Fruit fly (Drosophila melanogaster) whole organism, embryonic: ENCODE results near the gene CG16719.
A peak's percentile ranks its signal among the peaks of the same experiment; 100 is the strongest.

Experiments used
- Abd-B ChIP-seq: fragments of 200-800 bp; sonication (Bioruptor generic); optimal IDR thresholded peaks from 2 replicates; lab custom pipeline; 2018; ENCODE audit warnings: missing biosample characterization, mild to moderate bottlenecking, missing genetic modification characterization, moderate library complexity
- Atf-2 ChIP-seq: fragments of 200-800 bp; sonication (Bioruptor generic); optimal IDR thresholded peaks from 2 replicates; lab custom pipeline; 2016; ENCODE audit warnings: missing biosample characterization, missing genetic modification characterization
- Awh ChIP-seq: fragments of 200-800 bp; sonication (Bioruptor generic); IDR thresholded peaks from 2 replicates; pipeline ENCODE4, ENCODE4 v1.3.6; 2022; ENCODE audit warnings: missing biosample characterization, missing genetic modification characterization
- CG11695 ChIP-seq: fragments of 200-800 bp; sonication (Bioruptor generic); IDR thresholded peaks from 3 replicates; pipeline ENCODE4 v1.3.6; 2022; ENCODE audit warnings: missing biosample characterization, missing genetic modification characterization
- CG12104 ChIP-seq: fragments of 200-800 bp; sonication (Bioruptor generic); optimal IDR thresholded peaks from 3 replicates; lab custom pipeline; 2016; ENCODE audit warnings: missing biosample characterization, missing genetic modification characterization
- CG13287 ChIP-seq: fragments of 200-800 bp; sonication (Bioruptor generic); IDR thresholded peaks from 2 replicates; pipeline ENCODE4 v1.3.6; 2022; ENCODE audit warnings: missing biosample characterization, missing genetic modification characterization; ENCODE audit not compliant: partially characterized antibody
- CG15601 ChIP-seq: fragments of 200-800 bp; sonication (Bioruptor generic); optimal IDR thresholded peaks from 3 replicates; lab custom pipeline; 2019; ENCODE audit warnings: missing biosample characterization, mild to moderate bottlenecking, missing genetic modification characterization, moderate library complexity
- CG15696 ChIP-seq: fragments of 200-800 bp; sonication (Bioruptor generic); optimal IDR thresholded peaks from 2 replicates; lab custom pipeline; 2019; ENCODE audit warnings: missing biosample characterization, mild to moderate bottlenecking, missing genetic modification characterization, moderate library complexity
- CG16815 ChIP-seq: fragments of 200-800 bp; sonication (Bioruptor generic); optimal IDR thresholded peaks from 3 replicates; lab custom pipeline; 2017; ENCODE audit warnings: missing biosample characterization, mild to moderate bottlenecking, missing genetic modification characterization
- CG2199 ChIP-seq: fragments of 200-800 bp; sonication (Bioruptor generic); IDR thresholded peaks from 3 replicates; pipeline ENCODE4 v1.3.6; 2022; ENCODE audit warnings: missing biosample characterization, missing genetic modification characterization
- CG2712 ChIP-seq: fragments of 200-800 bp; optimal IDR thresholded peaks from 3 replicates; lab custom pipeline; 2019; ENCODE audit warnings: missing biosample characterization, mild to moderate bottlenecking, missing genetic modification characterization, moderate library complexity
- CG30020 ChIP-seq: fragments of 200-800 bp; optimal IDR thresholded peaks from 2 replicates; lab custom pipeline; 2019; ENCODE audit warnings: missing biosample characterization, mild to moderate bottlenecking, missing genetic modification characterization, moderate library complexity
- CG32772 ChIP-seq: fragments of 200-800 bp; sonication (Bioruptor generic); IDR thresholded peaks from 2 replicates; pipeline ENCODE4 v1.3.6; 2022; ENCODE audit warnings: missing biosample characterization, missing genetic modification characterization
- CG33213 ChIP-seq: fragments of 200-800 bp; sonication (Bioruptor generic); optimal IDR thresholded peaks from 3 replicates; lab custom pipeline; 2016; ENCODE audit warnings: missing biosample characterization, missing genetic modification characterization
- CG34224 ChIP-seq: fragments of 200-800 bp; sonication (Bioruptor generic); IDR thresholded peaks from 3 replicates; pipeline ENCODE4 v1.3.6; 2022; ENCODE audit warnings: missing biosample characterization, missing genetic modification characterization; ENCODE audit not compliant: partially characterized antibody
- CG4360 ChIP-seq: fragments of 200-800 bp; sonication (Bioruptor generic); IDR thresholded peaks from 2 replicates; pipeline ENCODE4 v1.3.6; 2022; ENCODE audit warnings: missing biosample characterization, missing genetic modification characterization
- CG4404 ChIP-seq: fragments of 200-800 bp; sonication (Bioruptor generic); IDR thresholded peaks from 2 replicates; pipeline ENCODE4 v1.3.6; 2022; ENCODE audit warnings: missing biosample characterization, missing genetic modification characterization
- CG4617 ChIP-seq: fragments of 200-800 bp; sonication (Bioruptor generic); optimal IDR thresholded peaks from 3 replicates; lab custom pipeline; 2016; ENCODE audit warnings: missing biosample characterization, missing genetic modification characterization, borderline replicate concordance
- CG6791 ChIP-seq: fragments of 200-800 bp; sonication (Bioruptor generic); IDR thresholded peaks from 3 replicates; pipeline ENCODE4 v1.3.6; 2022; ENCODE audit warnings: missing biosample characterization, missing genetic modification characterization; ENCODE audit not compliant: partially characterized antibody
- CG7745 ChIP-seq: fragments of 200-800 bp; sonication (Bioruptor generic); optimal IDR thresholded peaks from 2 replicates; lab custom pipeline; 2018; ENCODE audit warnings: missing biosample characterization, mild to moderate bottlenecking, missing genetic modification characterization, moderate library complexity
- CG9932 ChIP-seq: fragments of 200-800 bp; sonication (Bioruptor generic); IDR thresholded peaks from 2 replicates; pipeline ENCODE4 v1.3.6; 2022; ENCODE audit warnings: missing biosample characterization, missing genetic modification characterization
- Chrac-16 ChIP-seq: fragments of 200-800 bp; sonication (Bioruptor generic); optimal IDR thresholded peaks from 3 replicates; lab custom pipeline; 2016; ENCODE audit warnings: missing biosample characterization, missing genetic modification characterization
- CkIIα-i1 ChIP-seq: fragments of 200-800 bp; sonication (Bioruptor generic); IDR thresholded peaks from 2 replicates; pipeline ENCODE4 v1.3.6; 2022; ENCODE audit warnings: missing biosample characterization, missing genetic modification characterization
- MBD-R2 ChIP-seq: fragments of 200-800 bp; sonication (Bioruptor generic); IDR thresholded peaks from 2 replicates; pipeline ENCODE4 v1.3.6; 2022; ENCODE audit warnings: missing biosample characterization, missing genetic modification characterization
- MESR4 ChIP-seq: fragments of 200-800 bp; sonication (Bioruptor generic); optimal IDR thresholded peaks from 2 replicates; lab custom pipeline; 2018; ENCODE audit warnings: missing biosample characterization, mild to moderate bottlenecking, missing genetic modification characterization, moderate library complexity
- NFAT ChIP-seq: fragments of 200-800 bp; sonication (Bioruptor generic); IDR thresholded peaks from 2 replicates; pipeline ENCODE4 v1.3.6; 2022; ENCODE audit warnings: missing biosample characterization, missing genetic modification characterization
- Opbp ChIP-seq: fragments of 200-800 bp; sonication (Bioruptor generic); IDR thresholded peaks from 3 replicates; pipeline ENCODE4 v1.3.6; 2022; ENCODE audit warnings: missing biosample characterization, missing genetic modification characterization; ENCODE audit not compliant: partially characterized antibody
- Six4 ChIP-seq: fragments of 200-800 bp; sonication (Bioruptor generic); optimal IDR thresholded peaks from 2 replicates; lab custom pipeline; 2016; ENCODE audit warnings: missing biosample characterization, missing genetic modification characterization
- Xbp1 ChIP-seq: fragments of 200-800 bp; sonication (Bioruptor generic); optimal IDR thresholded peaks from 3 replicates; lab custom pipeline; 2016; ENCODE audit warnings: missing biosample characterization, mild to moderate bottlenecking, missing genetic modification characterization
- al ChIP-seq: fragments of 200-800 bp; sonication (Bioruptor generic); IDR thresholded peaks from 2 replicates; pipeline ENCODE4 v1.3.6; 2022; ENCODE audit warnings: missing biosample characterization, missing genetic modification characterization
- aop ChIP-seq: fragments of 200-800 bp; sonication (Bioruptor generic); IDR thresholded peaks from 2 replicates; pipeline ENCODE4 v1.3.6; 2022; ENCODE audit warnings: missing biosample characterization, missing genetic modification characterization
- caup ChIP-seq: fragments of 200-800 bp; sonication (Bioruptor generic); optimal IDR thresholded peaks from 3 replicates; lab custom pipeline; 2017; ENCODE audit warnings: missing biosample characterization, mild to moderate bottlenecking, missing genetic modification characterization, moderate library complexity; ENCODE audit not compliant: severe bottlenecking
- ci ChIP-seq: fragments of 200-800 bp; sonication (Bioruptor generic); IDR thresholded peaks from 3 replicates; pipeline ENCODE4 v1.3.6; 2022; ENCODE audit warnings: missing biosample characterization, missing genetic modification characterization
- dati ChIP-seq: fragments of 200-800 bp; sonication (Bioruptor generic); IDR thresholded peaks from 2 replicates; pipeline ENCODE4 v1.3.6; 2022; ENCODE audit warnings: missing biosample characterization, missing genetic modification characterization
- dysf ChIP-seq: fragments of 200-800 bp; sonication (Bioruptor generic); IDR thresholded peaks from 3 replicates; pipeline ENCODE4 v1.3.6; 2022; ENCODE audit warnings: missing biosample characterization, missing genetic modification characterization
- fd3F ChIP-seq: fragments of 200-800 bp; sonication (Bioruptor generic); optimal IDR thresholded peaks from 2 replicates; lab custom pipeline; 2018; ENCODE audit warnings: missing biosample characterization, mild to moderate bottlenecking, missing genetic modification characterization, moderate library complexity
- gcm ChIP-seq: fragments of 200-800 bp; sonication (Bioruptor generic); optimal IDR thresholded peaks from 2 replicates; lab custom pipeline; 2019; ENCODE audit warnings: missing biosample characterization, mild to moderate bottlenecking, missing genetic modification characterization, moderate library complexity
- jumu ChIP-seq: fragments of 200-800 bp; sonication (Bioruptor generic); optimal IDR thresholded peaks from 3 replicates; lab custom pipeline; 2016; ENCODE audit warnings: missing biosample characterization, missing genetic modification characterization
- lilli ChIP-seq: fragments of 200-800 bp; sonication (Bioruptor generic); optimal IDR thresholded peaks from 3 replicates; lab custom pipeline; 2016; ENCODE audit warnings: missing biosample characterization, missing genetic modification characterization
- luna ChIP-seq: fragments of 200-800 bp; sonication (Bioruptor generic); optimal IDR thresholded peaks from 2 replicates; lab custom pipeline; 2016; ENCODE audit warnings: missing biosample characterization, missing genetic modification characterization
- mam ChIP-seq: fragments of 200-800 bp; sonication (Bioruptor generic); optimal IDR thresholded peaks from 3 replicates; lab custom pipeline; 2016; ENCODE audit warnings: missing biosample characterization, missing genetic modification characterization
- nerfin-2 ChIP-seq: fragments of 200-800 bp; sonication (Bioruptor generic); IDR thresholded peaks from 2 replicates; pipeline ENCODE4 v1.3.6; 2022; ENCODE audit warnings: missing biosample characterization, missing genetic modification characterization; ENCODE audit not compliant: partially characterized antibody
- nmo ChIP-seq: fragments of 200-800 bp; sonication (Bioruptor generic); optimal IDR thresholded peaks from 2 replicates; lab custom pipeline; 2018; ENCODE audit warnings: missing biosample characterization, mild to moderate bottlenecking, missing genetic modification characterization, moderate library complexity
- otp ChIP-seq: fragments of 200-800 bp; sonication (Bioruptor generic); IDR thresholded peaks from 3 replicates; pipeline ENCODE4, ENCODE4 v1.3.6; 2022; ENCODE audit warnings: missing biosample characterization, missing genetic modification characterization
- p53 ChIP-seq: fragments of 200-800 bp; sonication (Bioruptor generic); optimal IDR thresholded peaks from 2 replicates; lab custom pipeline; 2016; ENCODE audit warnings: missing biosample characterization, missing genetic modification characterization
- sens-2 ChIP-seq: fragments of 200-800 bp; sonication (Bioruptor generic); IDR thresholded peaks from 2 replicates; pipeline ENCODE4 v1.3.6; 2022; ENCODE audit warnings: missing biosample characterization, missing genetic modification characterization
- sisA ChIP-seq: fragments of 200-800 bp; sonication (Bioruptor generic); IDR thresholded peaks from 2 replicates; pipeline ENCODE4 v1.3.6; 2022; ENCODE audit warnings: missing biosample characterization, missing genetic modification characterization
- tup ChIP-seq: fragments of 200-800 bp; sonication (Bioruptor generic); optimal IDR thresholded peaks from 2 replicates; lab custom pipeline; 2016; ENCODE audit warnings: missing biosample characterization, mild to moderate bottlenecking, missing genetic modification characterization, moderate library complexity
- zen2 ChIP-seq: fragments of 200-800 bp; sonication (Bioruptor generic); IDR thresholded peaks from 3 replicates; pipeline ENCODE4 v1.3.6; 2022; ENCODE audit warnings: missing biosample characterization, missing genetic modification characterization; ENCODE audit not compliant: partially characterized antibody

Gene CG16719

dm6 chr3L:9713828-9714536 lies 29.0 kb downstream of the CG16719 start, which contains the start of gene vsg (continued):
- TF ChIP-seq CG11695 (GFP tag; lab: Robert Waterston, UW) (peak; percentile 67; the same call in 1 of the 3 replicates), CG32772 (GFP tag; lab: Robert Waterston, UW) (peak; percentile 59; the same call in 1 of the 2 replicates), CG4360 (GFP tag; lab: Robert Waterston, UW) (0 out of 2 replicates have a peak, but pooled peaks have one; percentile 3), mam (GFP tag; lab: Kevin White, UChicago) (peak; percentile 68), CG34224 (GFP tag; lab: Robert Waterston, UW) (peak; percentile 83), MBD-R2 (GFP tag; lab: Robert Waterston, UW) (no peak; the same call in 1 of the 2 replicates), Chrac-16 (GFP tag; lab: Kevin White, UChicago) (peak; percentile 74), tup (no peak), CG16815 (GFP tag; lab: Kevin White, UChicago) (peak; percentile 82), MESR4 (GFP tag; lab: Kevin White, UChicago) (peak; percentile 93), CG15696 (tag; lab: Kevin White, UChicago) (peak; percentile 83), luna (GFP tag; lab: Kevin White, UChicago) (no peak), nerfin-2 (peak; percentile 78), dati (GFP tag; lab: Robert Waterston, UW) (no peak), lilli (peak; percentile 73), Xbp1 (GFP tag; lab: Kevin White, UChicago) (peak; percentile 78), p53 (GFP tag; lab: Kevin White, UChicago) (peak; percentile 14), zen2 (GFP tag; lab: Robert Waterston, UW) (peak; percentile 81), CG9932 (GFP tag; lab: Robert Waterston, UW) (peak; percentile 84), CG4404 (peak; percentile 71), CG4617 (peak; percentile 90), Atf-2 (GFP tag; lab: Kevin White, UChicago) (peak; percentile 18), sens-2 (GFP tag; lab: Robert Waterston, UW) (no peak), CG2199 (GFP tag; lab: Robert Waterston, UW) (0 out of 3 replicates have a peak, but pooled peaks have one; percentile 29), gcm (peak; percentile 48), nmo (GFP tag; lab: Kevin White, UChicago) (peak; percentile 90), dysf (GFP tag; lab: Robert Waterston, UW) (peak; percentile 78), Abd-B (GFP tag; lab: Kevin White, UChicago) (peak; percentile 87), CG12104 (GFP tag; lab: Kevin White, UChicago) (peak; percentile 85), Awh (GFP tag; lab: Robert Waterston, UW) (0 out of 2 replicates have a peak, but pooled peaks have one; percentile 18), Six4 (GFP tag; lab: Kevin White, UChicago) (peak; percentile 59), al (GFP tag; lab: Robert Waterston, UW) (peak; percentile 43), NFAT (GFP tag; lab: Robert Waterston, UW) (peak; percentile 83), CG6791 (GFP tag; lab: Robert Waterston, UW) (peak; percentile 91), ci (GFP tag; lab: Robert Waterston, UW) (peak; percentile 16; the same call in 2 of the 3 replicates), CG2712 (tag; lab: Kevin White, UChicago) (peak; percentile 91), CG30020 (tag; lab: Kevin White, UChicago) (peak; percentile 92), caup (GFP tag; lab: Kevin White, UChicago) (peak; percentile 54), CG7745 (tag; lab: Kevin White, UChicago) (no peak), CG15601 (tag; lab: Kevin White, UChicago) (peak; percentile 80), CG33213 (GFP tag; lab: Kevin White, UChicago) (peak; percentile 33), jumu (GFP tag; lab: Kevin White, UChicago) (peak; percentile 19), CG13287 (GFP tag; lab: Robert Waterston, UW) (peak; percentile 79), otp (GFP tag; lab: Robert Waterston, UW) (no peak), aop (GFP tag; lab: Robert Waterston, UW) (no peak), sisA (GFP tag; lab: Robert Waterston, UW) (peak; percentile 55; the same call in 1 of the 2 replicates), CkIIα-i1 (GFP tag; lab: Robert Waterston, UW) (no peak), Opbp (GFP tag; lab: Robert Waterston, UW) (peak; percentile 93), fd3F (GFP tag; lab: Kevin White, UChicago) (peak; percentile 74)
